Fruit fly (Drosophila melanogaster) whole organism, embryonic: ENCODE data around the gene CG5644.

Source experiments
- Aef1 ChIP-seq: fragments of 200-800 bp; sonication (Bioruptor generic); IDR thresholded peaks from 3 replicates; pipeline ENCODE4 v1.3.6; 2022; ENCODE audit warnings: missing biosample characterization, missing genetic modification characterization
- CG10147 ChIP-seq: fragments of 200-800 bp; sonication (Bioruptor generic); optimal IDR thresholded peaks from 2 replicates; lab custom pipeline; 2019; ENCODE audit warnings: missing biosample characterization, mild to moderate bottlenecking, missing genetic modification characterization, moderate library complexity
- CG10274 ChIP-seq: fragments of 200-800 bp; sonication (Bioruptor generic); optimal IDR thresholded peaks from 3 replicates; lab custom pipeline; 2017; ENCODE audit warnings: missing biosample characterization, mild to moderate bottlenecking, missing genetic modification characterization
- CG10431 ChIP-seq: fragments of 200-800 bp; sonication (Bioruptor generic); optimal IDR thresholded peaks from 3 replicates; lab custom pipeline; 2018; ENCODE audit warnings: missing biosample characterization, mild to moderate bottlenecking, missing genetic modification characterization
- CG10543 ChIP-seq: fragments of 200-800 bp; sonication (Bioruptor generic); optimal IDR thresholded peaks from 3 replicates; lab custom pipeline; 2017; ENCODE audit warnings: missing biosample characterization, mild to moderate bottlenecking, missing genetic modification characterization, moderate library complexity
- CG12219 ChIP-seq: fragments of 200-800 bp; sonication (Bioruptor generic); optimal IDR thresholded peaks from 3 replicates; lab custom pipeline; 2018; ENCODE audit warnings: missing biosample characterization, mild to moderate bottlenecking, missing genetic modification characterization
- CG17829 ChIP-seq: fragments of 200-800 bp; optimal IDR thresholded peaks from 2 replicates; lab custom pipeline; 2019; ENCODE audit warnings: missing biosample characterization, mild to moderate bottlenecking, missing genetic modification characterization, moderate library complexity
- CG1832 ChIP-seq: fragments of 200-800 bp; sonication (Bioruptor generic); optimal IDR thresholded peaks from 2 replicates; lab custom pipeline; 2017; ENCODE audit warnings: missing biosample characterization, mild to moderate bottlenecking, missing genetic modification characterization, inconsistent platforms
- CG2202 ChIP-seq: fragments of 200-800 bp; sonication (Bioruptor generic); optimal IDR thresholded peaks from 2 replicates; lab custom pipeline; 2018; ENCODE audit warnings: missing biosample characterization, mild to moderate bottlenecking, missing genetic modification characterization
- CG30403 ChIP-seq: fragments of 200-800 bp; sonication (Bioruptor generic); optimal IDR thresholded peaks from 3 replicates; lab custom pipeline; 2016; ENCODE audit warnings: missing biosample characterization, missing genetic modification characterization
- CG30431 ChIP-seq: fragments of 200-800 bp; sonication (Bioruptor generic); optimal IDR thresholded peaks from 2 replicates; lab custom pipeline; 2017; ENCODE audit warnings: missing biosample characterization, missing genetic modification characterization
- CG32772 ChIP-seq: fragments of 200-800 bp; sonication (Bioruptor generic); IDR thresholded peaks from 2 replicates; pipeline ENCODE4 v1.3.6; 2022; ENCODE audit warnings: missing biosample characterization, missing genetic modification characterization
- CG4404 ChIP-seq: fragments of 200-800 bp; sonication (Bioruptor generic); IDR thresholded peaks from 2 replicates; pipeline ENCODE4 v1.3.6; 2022; ENCODE audit warnings: missing biosample characterization, missing genetic modification characterization
- CG6272 ChIP-seq: fragments of 200-800 bp; sonication (Bioruptor generic); IDR thresholded peaks from 2 replicates; pipeline ENCODE4 v1.3.6; 2022; ENCODE audit warnings: missing biosample characterization, missing genetic modification characterization
- CG6813 ChIP-seq: fragments of 200-800 bp; sonication (Bioruptor generic); optimal IDR thresholded peaks from 2 replicates; lab custom pipeline; 2017; ENCODE audit warnings: missing biosample characterization, missing genetic modification characterization, mild to moderate bottlenecking, moderate library complexity, missing genetic modification reagents
- CG6854 ChIP-seq: fragments of 200-800 bp; sonication (Bioruptor generic); optimal IDR thresholded peaks from 3 replicates; lab custom pipeline; 2017; ENCODE audit warnings: missing biosample characterization, mild to moderate bottlenecking, missing genetic modification characterization
- CG7786 ChIP-seq: fragments of 200-800 bp; sonication (Bioruptor generic); optimal IDR thresholded peaks from 2 replicates; lab custom pipeline; 2016; ENCODE audit warnings: missing biosample characterization, missing genetic modification characterization
- CG8388 ChIP-seq: fragments of 200-800 bp; sonication (Bioruptor generic); optimal IDR thresholded peaks from 2 replicates; lab custom pipeline; 2019; ENCODE audit warnings: missing biosample characterization, mild to moderate bottlenecking, missing genetic modification characterization, moderate library complexity
- CG9876 ChIP-seq: fragments of 200-800 bp; sonication (Bioruptor generic); optimal IDR thresholded peaks from 2 replicates; lab custom pipeline; 2016; ENCODE audit warnings: missing biosample characterization, missing genetic modification characterization
- CTCF ChIP-seq: fragments of 200-800 bp; sonication (Bioruptor generic); optimal IDR thresholded peaks from 2 replicates; lab custom pipeline; 2017; ENCODE audit warnings: missing biosample characterization, mild to moderate bottlenecking, missing genetic modification characterization, moderate library complexity
- D19A ChIP-seq: fragments of 200-800 bp; optimal IDR thresholded peaks from 3 replicates; lab custom pipeline; 2019; ENCODE audit warnings: missing biosample characterization, mild to moderate bottlenecking, missing genetic modification characterization, moderate library complexity
- Dref ChIP-seq: fragments of 200-800 bp; sonication (Bioruptor generic); IDR thresholded peaks from 2 replicates; pipeline ENCODE4 v1.3.6; 2022; ENCODE audit warnings: missing biosample characterization, missing genetic modification characterization
- ERR ChIP-seq: fragments of 200-800 bp; sonication (Bioruptor generic); optimal IDR thresholded peaks from 2 replicates; lab custom pipeline; 2016; ENCODE audit warnings: missing biosample characterization, missing genetic modification characterization
- Fer1 ChIP-seq: fragments of 200-800 bp; sonication (Bioruptor generic); optimal IDR thresholded peaks from 2 replicates; lab custom pipeline; 2017; ENCODE audit warnings: missing biosample characterization, mild to moderate bottlenecking, missing genetic modification characterization
- HLH4C ChIP-seq: fragments of 200-800 bp; sonication (Bioruptor generic); IDR thresholded peaks from 3 replicates; pipeline ENCODE4 v1.3.6; 2022; ENCODE audit warnings: missing biosample characterization, missing genetic modification characterization; ENCODE audit not compliant: partially characterized antibody
- Jarid2 ChIP-seq: fragments of 200-800 bp; sonication (Bioruptor generic); optimal IDR thresholded peaks from 3 replicates; lab custom pipeline; 2017; ENCODE audit warnings: mild to moderate bottlenecking, missing biosample characterization, missing genetic modification reagents, missing genetic modification characterization
- Rfx ChIP-seq: fragments of 200-800 bp; sonication (Bioruptor generic); IDR thresholded peaks from 2 replicates; pipeline ENCODE4 v1.3.6; 2022; ENCODE audit warnings: missing biosample characterization, missing genetic modification characterization
- Rx ChIP-seq: fragments of 200-800 bp; sonication (Bioruptor generic); IDR thresholded peaks from 2 replicates; pipeline ENCODE4 v1.3.6; 2022; ENCODE audit warnings: missing biosample characterization, missing genetic modification characterization
- Six4 ChIP-seq: fragments of 200-800 bp; sonication (Bioruptor generic); optimal IDR thresholded peaks from 2 replicates; lab custom pipeline; 2016; ENCODE audit warnings: missing biosample characterization, missing genetic modification characterization
- YL-1 ChIP-seq: fragments of 200-800 bp; sonication (Bioruptor generic); optimal IDR thresholded peaks from 3 replicates; lab custom pipeline; 2017; ENCODE audit warnings: missing biosample characterization, mild to moderate bottlenecking, missing genetic modification characterization
- ab ChIP-seq: fragments of 200-800 bp; sonication (Bioruptor generic); optimal IDR thresholded peaks from 2 replicates; lab custom pipeline; 2016; ENCODE audit warnings: missing biosample characterization, missing genetic modification characterization
- amos ChIP-seq: fragments of 200-800 bp; sonication (Bioruptor generic); IDR thresholded peaks from 2 replicates; pipeline ENCODE4 v1.3.6; 2022; ENCODE audit warnings: missing biosample characterization, missing genetic modification characterization; ENCODE audit not compliant: partially characterized antibody
- ap ChIP-seq: fragments of 200-800 bp; sonication (Bioruptor generic); IDR thresholded peaks from 2 replicates; pipeline ENCODE4 v1.3.6; 2022; ENCODE audit warnings: missing biosample characterization, missing genetic modification characterization
- cad ChIP-seq: fragments of >200 bp; optimal IDR thresholded peaks from 2 replicates; lab custom pipeline; 2017; ENCODE audit warnings: missing biosample characterization, missing genetic modification characterization
- cas ChIP-seq: fragments of 200-800 bp; sonication (Bioruptor generic); IDR thresholded peaks from 2 replicates; pipeline ENCODE4 v1.3.6; 2022; ENCODE audit warnings: missing biosample characterization, missing genetic modification characterization
- disco-r ChIP-seq: fragments of 200-800 bp; sonication (Bioruptor generic); optimal IDR thresholded peaks from 2 replicates; lab custom pipeline; 2016; ENCODE audit warnings: missing biosample characterization, missing genetic modification characterization
- emc ChIP-seq: fragments of 200-800 bp; sonication (Bioruptor generic); optimal IDR thresholded peaks from 2 replicates; lab custom pipeline; 2016; ENCODE audit warnings: missing biosample characterization, missing genetic modification characterization
- eve ChIP-seq, 2 experiments: fragments of >200 bp; optimal IDR thresholded peaks; 2 replicates each; lab custom pipeline; 2017; ENCODE audit warnings: missing biosample characterization in 2 of 2, missing genetic modification characterization in 2 of 2
- her ChIP-seq: fragments of 200-800 bp; sonication (Bioruptor generic); optimal IDR thresholded peaks from 2 replicates; lab custom pipeline; 2016; ENCODE audit warnings: missing biosample characterization, missing genetic modification characterization
- mld ChIP-seq: fragments of 200-800 bp; sonication (Bioruptor generic); IDR thresholded peaks from 3 replicates; pipeline ENCODE4 v1.3.6; 2022; ENCODE audit warnings: missing biosample characterization, missing genetic modification characterization; ENCODE audit not compliant: partially characterized antibody
- nerfin-1 ChIP-seq: fragments of 200-800 bp; sonication (Bioruptor generic); optimal IDR thresholded peaks from 3 replicates; lab custom pipeline; 2019; ENCODE audit warnings: missing biosample characterization, mild to moderate bottlenecking, missing genetic modification characterization, moderate library complexity
- nerfin-2 ChIP-seq: fragments of 200-800 bp; sonication (Bioruptor generic); IDR thresholded peaks from 2 replicates; pipeline ENCODE4 v1.3.6; 2022; ENCODE audit warnings: missing biosample characterization, missing genetic modification characterization; ENCODE audit not compliant: partially characterized antibody
- sc ChIP-seq, 3 experiments: fragments of >200 bp in 2 of 3; fragments of 200-800 bp in 1 of 3; sonication (Bioruptor generic) in 1 of 3; optimal IDR thresholded peaks; 2 replicates in 2 of 3; 3 replicates in 1 of 3; lab custom pipeline; 2017; ENCODE audit warnings: mild to moderate bottlenecking in 1 of 3, missing biosample characterization in 1 of 3, missing genetic modification characterization in 1 of 3, missing genetic modification reagents in 1 of 3
- schlank ChIP-seq: fragments of 200-800 bp; sonication (Bioruptor generic); optimal IDR thresholded peaks from 2 replicates; lab custom pipeline; 2018; ENCODE audit warnings: missing biosample characterization, mild to moderate bottlenecking, missing genetic modification characterization
- so ChIP-seq: fragments of 200-800 bp; sonication (Bioruptor generic); IDR thresholded peaks from 3 replicates; pipeline ENCODE4 v1.3.6; 2022; ENCODE audit warnings: missing biosample characterization, missing genetic modification characterization
- sug ChIP-seq: fragments of 200-800 bp; optimal IDR thresholded peaks from 2 replicates; lab custom pipeline; 2019; ENCODE audit warnings: missing biosample characterization, mild to moderate bottlenecking, missing genetic modification characterization, moderate library complexity
- zen ChIP-seq: fragments of 200-800 bp; sonication (Bioruptor generic); optimal IDR thresholded peaks from 3 replicates; lab custom pipeline; 2018; ENCODE audit warnings: missing biosample characterization, mild to moderate bottlenecking, missing genetic modification characterization, moderate library complexity
- zen2 ChIP-seq: fragments of 200-800 bp; sonication (Bioruptor generic); IDR thresholded peaks from 3 replicates; pipeline ENCODE4 v1.3.6; 2022; ENCODE audit warnings: missing biosample characterization, missing genetic modification characterization; ENCODE audit not compliant: partially characterized antibody

CG5644 gene

dm6 chr3L:8974478-8975477 lies 4.9 kb downstream of the CG5644 start, which contains the start of the genes pix and Srp68 (continued):
- TF ChIP-seq CG12219 (GFP tag; lab: Kevin White, UChicago) = no peak
- no peak for TF ChIP-seq ab (GFP tag; lab: Kevin White, UChicago)
- TF ChIP-seq CG17829 (tag; lab: Kevin White, UChicago) = peak; percentile 76
- TF ChIP-seq ERR = no peak
- peak; percentile 45; the same call in 1 of the 2 replicates for TF ChIP-seq nerfin-2 (GFP tag; lab: Robert Waterston, UW)
- peak; percentile 69 for TF ChIP-seq amos (GFP tag; lab: Robert Waterston, UW)
- TF ChIP-seq CG10147 (GFP tag; lab: Kevin White, UChicago) = peak; percentile 63
- no peak for TF ChIP-seq schlank (tag; lab: Kevin White, UChicago)
- no peak for TF ChIP-seq CG2202 (tag; lab: Kevin White, UChicago)
- TF ChIP-seq HLH4C (GFP tag; lab: Robert Waterston, UW) = peak; percentile 67
- TF ChIP-seq mld = peak; percentile 54; the same call in 1 of the 3 replicates
- no peak for TF ChIP-seq Rx
- TF ChIP-seq sug = peak; percentile 79
- peak; percentile 15 for TF ChIP-seq Six4 (GFP tag; lab: Kevin White, UChicago)
- TF ChIP-seq Jarid2 (GFP tag; lab: Kevin White, UChicago) = no peak
- TF ChIP-seq Rfx (GFP tag; lab: Robert Waterston, UW) = peak; percentile 65
- TF ChIP-seq CG1832 (GFP tag; lab: Kevin White, UChicago) = no peak
- TF ChIP-seq her (GFP tag; lab: Kevin White, UChicago) = no peak
- peak; percentile 47; the same call in 1 of the 2 replicates for TF ChIP-seq CG6272 (GFP tag; lab: Robert Waterston, UW)
- TF ChIP-seq Aef1 (GFP tag; lab: Robert Waterston, UW) = no peak; the same call in 2 of the 3 replicates
- TF ChIP-seq eve (GFP tag; optimal IDR thresholded peaks at IDR 0.05; lab: Kevin White, UChicago) = no peak
- TF ChIP-seq sc (optimal IDR thresholded peaks at IDR 0.05; lab: Kevin White, UChicago) = no peak
- TF ChIP-seq sc (GFP tag; optimal IDR thresholded peaks at IDR 0.05; lab: Kevin White, UChicago) = no peak
- TF ChIP-seq CTCF (GFP tag; lab: Kevin White, UChicago) = no peak
- TF ChIP-seq nerfin-1 = peak; percentile 63
- peak; percentile 43 for TF ChIP-seq CG7786 (GFP tag; lab: Kevin White, UChicago)
- peak; percentile 44 for TF ChIP-seq Fer1
- TF ChIP-seq CG10543 = peak; percentile 81
- TF ChIP-seq D19A (tag; lab: Kevin White, UChicago) = no peak
- peak; percentile 61 for TF ChIP-seq Dref (GFP tag; lab: Robert Waterston, UW)
- TF ChIP-seq CG6854 (GFP tag; lab: Kevin White, UChicago) = no peak
- no peak for TF ChIP-seq CG10274 (GFP tag; lab: Kevin White, UChicago)
- TF ChIP-seq zen2 (GFP tag; lab: Robert Waterston, UW) = peak; percentile 36; the same call in 1 of the 3 replicates
- no peak for TF ChIP-seq ap (GFP tag; lab: Robert Waterston, UW)
- TF ChIP-seq disco-r (GFP tag; lab: Kevin White, UChicago) = peak; percentile 7
- TF ChIP-seq CG4404 (GFP tag; lab: Robert Waterston, UW) = peak; percentile 64
- no peak for TF ChIP-seq cas (GFP tag; lab: Robert Waterston, UW)
- TF ChIP-seq emc (GFP tag; lab: Kevin White, UChicago) = no peak
- no peak for TF ChIP-seq cad (GFP tag; lab: Kevin White, UChicago)
- 0 out of 2 replicates have a peak, but pooled peaks have one; percentile 14 for TF ChIP-seq CG32772 (GFP tag; lab: Robert Waterston, UW)
- TF ChIP-seq zen (tag; lab: Kevin White, UChicago) = peak; percentile 47
- TF ChIP-seq so (GFP tag; lab: Robert Waterston, UW) = no peak
- no peak for TF ChIP-seq CG8388 (GFP tag; lab: Kevin White, UChicago)
- TF ChIP-seq CG6813 (GFP tag; lab: Kevin White, UChicago) = no peak
- peak; percentile 43 for TF ChIP-seq CG10431 (GFP tag; lab: Kevin White, UChicago)
- peak; percentile 17 for TF ChIP-seq CG30431 (GFP tag; lab: Kevin White, UChicago)
- TF ChIP-seq CG30403 (GFP tag; lab: Kevin White, UChicago) = peak; percentile 78
- no peak for TF ChIP-seq CG9876
- TF ChIP-seq YL-1 (GFP tag; lab: Kevin White, UChicago) = peak; percentile 81
